Fruit fly (Drosophila melanogaster) whole organism, embryonic: ENCODE measurements around the gene CG9286.
A peak's percentile ranks its signal among the peaks of the same experiment; 100 is the strongest.

ENCODE experiments used
- Antp ChIP-seq: fragments of 200-800 bp; sonication (Bioruptor generic); optimal IDR thresholded peaks from 3 replicates; lab custom pipeline; 2016; ENCODE audit warnings: missing biosample characterization, missing genetic modification characterization
- Bgb ChIP-seq: fragments of 200-800 bp; sonication (Bioruptor generic); IDR thresholded peaks from 2 replicates; pipeline ENCODE4 v1.3.6; 2022; ENCODE audit warnings: missing biosample characterization, missing genetic modification characterization; ENCODE audit not compliant: partially characterized antibody
- CG10267 ChIP-seq: fragments of 200-800 bp; sonication (Bioruptor generic); optimal IDR thresholded peaks from 2 replicates; lab custom pipeline; 2018; ENCODE audit warnings: missing biosample characterization, mild to moderate bottlenecking, missing genetic modification characterization, moderate library complexity
- CG10274 ChIP-seq: fragments of 200-800 bp; sonication (Bioruptor generic); optimal IDR thresholded peaks from 3 replicates; lab custom pipeline; 2017; ENCODE audit warnings: missing biosample characterization, mild to moderate bottlenecking, missing genetic modification characterization
- CG10979 ChIP-seq: fragments of 200-800 bp; sonication (Bioruptor generic); optimal IDR thresholded peaks from 2 replicates; lab custom pipeline; 2018; ENCODE audit warnings: missing biosample characterization, mild to moderate bottlenecking, missing genetic modification characterization, moderate library complexity
- CG11247 ChIP-seq: fragments of 200-800 bp; sonication (Bioruptor generic); IDR thresholded peaks from 2 replicates; pipeline ENCODE4 v1.3.6; 2022; ENCODE audit warnings: missing biosample characterization, missing genetic modification characterization
- CG11560 ChIP-seq: fragments of 200-800 bp; sonication (Bioruptor generic); IDR thresholded peaks from 3 replicates; pipeline ENCODE4 v1.3.6; 2022; ENCODE audit warnings: missing biosample characterization, missing genetic modification characterization
- CG1233 ChIP-seq: fragments of 200-800 bp; sonication (Bioruptor generic); optimal IDR thresholded peaks from 4 replicates; lab custom pipeline; 2018; ENCODE audit warnings: missing biosample characterization, mild to moderate bottlenecking, missing genetic modification characterization
- CG1529 ChIP-seq: fragments of 200-800 bp; sonication (Bioruptor generic); optimal IDR thresholded peaks from 3 replicates; lab custom pipeline; 2018; ENCODE audit warnings: missing biosample characterization, missing genetic modification characterization
- CG15696 ChIP-seq: fragments of 200-800 bp; sonication (Bioruptor generic); optimal IDR thresholded peaks from 2 replicates; lab custom pipeline; 2019; ENCODE audit warnings: missing biosample characterization, mild to moderate bottlenecking, missing genetic modification characterization, moderate library complexity
- CG16863 ChIP-seq: fragments of 200-800 bp; sonication (Bioruptor generic); optimal IDR thresholded peaks from 3 replicates; lab custom pipeline; 2016; ENCODE audit warnings: missing biosample characterization, missing genetic modification characterization
- CG17568 ChIP-seq: fragments of 200-800 bp; sonication (Bioruptor generic); optimal IDR thresholded peaks from 2 replicates; lab custom pipeline; 2018; ENCODE audit warnings: missing biosample characterization, mild to moderate bottlenecking, missing genetic modification characterization, moderate library complexity
- CG18011 ChIP-seq: fragments of 200-800 bp; sonication (Bioruptor generic); optimal IDR thresholded peaks from 2 replicates; lab custom pipeline; 2017; ENCODE audit warnings: missing biosample characterization, missing genetic modification characterization, mild to moderate bottlenecking, moderate library complexity, missing genotype
- CG30431 ChIP-seq: fragments of 200-800 bp; sonication (Bioruptor generic); optimal IDR thresholded peaks from 2 replicates; lab custom pipeline; 2017; ENCODE audit warnings: missing biosample characterization, missing genetic modification characterization
- CG32532 ChIP-seq: fragments of 200-800 bp; sonication (Bioruptor generic); IDR thresholded peaks from 2 replicates; pipeline ENCODE4 v1.3.6; 2022; ENCODE audit warnings: missing biosample characterization, missing genetic modification characterization
- CG33213 ChIP-seq: fragments of 200-800 bp; sonication (Bioruptor generic); optimal IDR thresholded peaks from 3 replicates; lab custom pipeline; 2016; ENCODE audit warnings: missing biosample characterization, missing genetic modification characterization
- CG6683 ChIP-seq: fragments of 200-800 bp; sonication (Bioruptor generic); optimal IDR thresholded peaks from 2 replicates; lab custom pipeline; 2017; ENCODE audit warnings: missing biosample characterization, mild to moderate bottlenecking, missing genetic modification characterization, missing genetic modification reagents
- CG6689 ChIP-seq: fragments of 200-800 bp; sonication (Bioruptor generic); IDR thresholded peaks from 2 replicates; pipeline ENCODE4 v1.3.6; 2022; ENCODE audit warnings: missing biosample characterization, missing genetic modification characterization
- CG6854 ChIP-seq: fragments of 200-800 bp; sonication (Bioruptor generic); optimal IDR thresholded peaks from 3 replicates; lab custom pipeline; 2017; ENCODE audit warnings: missing biosample characterization, mild to moderate bottlenecking, missing genetic modification characterization
- CG8281 ChIP-seq: fragments of 200-800 bp; sonication (Bioruptor generic); optimal IDR thresholded peaks from 2 replicates; lab custom pipeline; 2018; ENCODE audit warnings: missing biosample characterization, mild to moderate bottlenecking, missing genetic modification characterization, moderate library complexity
- Gsc ChIP-seq: fragments of 200-800 bp; sonication (Bioruptor generic); IDR thresholded peaks from 2 replicates; pipeline ENCODE4 v1.3.6; 2022; ENCODE audit warnings: missing biosample characterization, missing genetic modification characterization
- Hey ChIP-seq: fragments of 200-800 bp; sonication (Bioruptor generic); optimal IDR thresholded peaks from 3 replicates; lab custom pipeline; 2018; ENCODE audit warnings: missing biosample characterization, mild to moderate bottlenecking, missing genetic modification characterization
- Hmx ChIP-seq: fragments of 200-800 bp; sonication (Bioruptor generic); optimal IDR thresholded peaks from 2 replicates; lab custom pipeline; 2016; ENCODE audit warnings: missing biosample characterization, missing genetic modification characterization
- Hr3 ChIP-seq: fragments of 200-800 bp; sonication (Bioruptor generic); optimal IDR thresholded peaks from 3 replicates; lab custom pipeline; 2016; ENCODE audit warnings: missing biosample characterization, missing genetic modification characterization
- Hsf ChIP-seq: fragments of 200-800 bp; sonication (Bioruptor generic); optimal IDR thresholded peaks from 3 replicates; lab custom pipeline; 2016; ENCODE audit warnings: missing biosample characterization, missing genetic modification characterization
- MESR4 ChIP-seq: fragments of 200-800 bp; sonication (Bioruptor generic); optimal IDR thresholded peaks from 2 replicates; lab custom pipeline; 2018; ENCODE audit warnings: missing biosample characterization, mild to moderate bottlenecking, missing genetic modification characterization, moderate library complexity
- Mrtf ChIP-seq: fragments of 200-800 bp; sonication (Bioruptor generic); IDR thresholded peaks from 3 replicates; pipeline ENCODE4 v1.3.6; 2022; ENCODE audit warnings: missing biosample characterization, missing genetic modification characterization
- NK7.1 ChIP-seq: fragments of 200-800 bp; sonication (Bioruptor generic); optimal IDR thresholded peaks from 3 replicates; lab custom pipeline; 2016; ENCODE audit warnings: missing biosample characterization, missing genetic modification characterization
- Neu2 ChIP-seq: fragments of 200-800 bp; sonication (Bioruptor generic); optimal IDR thresholded peaks from 3 replicates; lab custom pipeline; 2016; ENCODE audit warnings: missing biosample characterization, missing genetic modification characterization, borderline replicate concordance
- Optix ChIP-seq: fragments of 200-800 bp; sonication (Bioruptor generic); IDR thresholded peaks from 3 replicates; pipeline ENCODE4 v1.3.6; 2022; ENCODE audit warnings: missing biosample characterization, missing genetic modification characterization
- Six4 ChIP-seq: fragments of 200-800 bp; sonication (Bioruptor generic); optimal IDR thresholded peaks from 2 replicates; lab custom pipeline; 2016; ENCODE audit warnings: missing biosample characterization, missing genetic modification characterization
- ara ChIP-seq: fragments of 200-800 bp; sonication (Bioruptor generic); IDR thresholded peaks from 2 replicates; pipeline ENCODE4 v1.3.6; 2022; ENCODE audit warnings: missing biosample characterization, missing genetic modification characterization
- ase ChIP-seq: fragments of 200-800 bp; sonication (Bioruptor generic); IDR thresholded peaks from 3 replicates; pipeline ENCODE4 v1.3.6; 2022; ENCODE audit warnings: missing biosample characterization, missing genetic modification characterization
- chinmo ChIP-seq: fragments of 200-800 bp; sonication (Bioruptor generic); IDR thresholded peaks from 4 replicates; pipeline ENCODE4 v1.3.6; 2022; ENCODE audit warnings: missing biosample characterization, missing genetic modification characterization; ENCODE audit not compliant: partially characterized antibody
- corto ChIP-seq: fragments of 200-800 bp; sonication (Bioruptor generic); optimal IDR thresholded peaks from 2 replicates; lab custom pipeline; 2016; ENCODE audit warnings: missing biosample characterization, mild to moderate bottlenecking, missing genetic modification characterization, moderate library complexity
- crol ChIP-seq: fragments of 200-800 bp; sonication (Bioruptor generic); IDR thresholded peaks from 2 replicates; pipeline ENCODE4 v1.3.6; 2022; ENCODE audit warnings: missing biosample characterization, missing genetic modification characterization
- fd64A ChIP-seq: fragments of 200-800 bp; sonication (Bioruptor generic); optimal IDR thresholded peaks from 3 replicates; lab custom pipeline; 2018; ENCODE audit warnings: missing biosample characterization, mild to moderate bottlenecking, missing genetic modification characterization
- ftz-f1 ChIP-seq: fragments of 200-800 bp; sonication (Bioruptor generic); optimal IDR thresholded peaks from 2 replicates; lab custom pipeline; 2016; ENCODE audit warnings: missing biosample characterization, missing genetic modification characterization
- fu2 ChIP-seq: fragments of 200-800 bp; sonication (Bioruptor generic); optimal IDR thresholded peaks from 2 replicates; lab custom pipeline; 2016; ENCODE audit warnings: missing biosample characterization, missing genetic modification characterization
- gt ChIP-seq: fragments of 200-800 bp; sonication (Bioruptor generic); IDR thresholded peaks from 2 replicates; pipeline ENCODE4 v1.3.6; 2022; ENCODE audit warnings: missing biosample characterization, missing genetic modification characterization
- ind ChIP-seq: fragments of 200-800 bp; sonication (Bioruptor generic); optimal IDR thresholded peaks from 3 replicates; lab custom pipeline; 2016; ENCODE audit warnings: missing biosample characterization, missing genetic modification characterization
- lmd ChIP-seq: fragments of 200-800 bp; sonication (Bioruptor generic); IDR thresholded peaks from 2 replicates; pipeline ENCODE4 v1.3.6; 2022; ENCODE audit warnings: missing biosample characterization, missing genetic modification characterization
- pan ChIP-seq, 4 experiments: fragments of >200 bp in 3 of 4; fragments of 200-800 bp in 1 of 4; sonication (Bioruptor generic) in 1 of 4; optimal IDR thresholded peaks in 3 of 4; IDR thresholded peaks in 1 of 4; 2 replicates each; pipeline versions ENCODE4 v1.3.6 to Lab custom; 2017 to 2022; ENCODE audit warnings: missing biosample characterization in 2 of 4, missing genetic modification characterization in 2 of 4, mixed read lengths in 1 of 4
- pfk ChIP-seq: fragments of 200-800 bp; sonication (Bioruptor generic); optimal IDR thresholded peaks from 2 replicates; lab custom pipeline; 2018; ENCODE audit warnings: missing biosample characterization, mild to moderate bottlenecking, missing genetic modification characterization, moderate library complexity
- pnt ChIP-seq: fragments of 200-800 bp; sonication (Bioruptor generic); optimal IDR thresholded peaks from 3 replicates; lab custom pipeline; 2016; ENCODE audit warnings: missing biosample characterization, missing genetic modification characterization
- psq ChIP-seq: fragments of 200-800 bp; sonication (Bioruptor generic); optimal IDR thresholded peaks from 2 replicates; lab custom pipeline; 2017; ENCODE audit warnings: missing biosample characterization, missing genetic modification characterization
- unpg ChIP-seq: fragments of 200-800 bp; sonication (Bioruptor generic); optimal IDR thresholded peaks from 3 replicates; lab custom pipeline; 2018; ENCODE audit warnings: missing biosample characterization, mild to moderate bottlenecking, missing genetic modification characterization, moderate library complexity
- z ChIP-seq: fragments of 200-800 bp; sonication (Bioruptor generic); IDR thresholded peaks from 3 replicates; pipeline ENCODE4 v1.3.6; 2022; ENCODE audit warnings: missing biosample characterization, missing genetic modification characterization
- zen ChIP-seq: fragments of 200-800 bp; sonication (Bioruptor generic); optimal IDR thresholded peaks from 3 replicates; lab custom pipeline; 2018; ENCODE audit warnings: missing biosample characterization, mild to moderate bottlenecking, missing genetic modification characterization, moderate library complexity
- zen2 ChIP-seq: fragments of 200-800 bp; sonication (Bioruptor generic); IDR thresholded peaks from 3 replicates; pipeline ENCODE4 v1.3.6; 2022; ENCODE audit warnings: missing biosample characterization, missing genetic modification characterization; ENCODE audit not compliant: partially characterized antibody

CG9286 gene

dm6 chr3R:13800430-13800848 lies 19.7 kb downstream of the CG9286 start (continued):
- TF ChIP-seq zen2 (GFP tag; lab: Robert Waterston, UW) (no peak), CG8281 (peak; percentile 63), CG16863 (GFP tag; lab: Kevin White, UChicago) (peak; percentile 35), Six4 (GFP tag; lab: Kevin White, UChicago) (peak; percentile 75), CG10274 (GFP tag; lab: Kevin White, UChicago) (peak; percentile 73), Optix (GFP tag; lab: Robert Waterston, UW) (peak; percentile 89), Antp (GFP tag; lab: Kevin White, UChicago) (peak; percentile 49), gt (GFP tag; lab: Robert Waterston, UW) (peak; percentile 77; the same call in 1 of the 2 replicates), Hey (no peak), ind (GFP tag; lab: Kevin White, UChicago) (peak; percentile 79), ara (GFP tag; lab: Robert Waterston, UW) (peak; percentile 89), pan (optimal IDR thresholded peaks at IDR 0.05; lab: Kevin White, UChicago) (no peak), pan (GFP tag; optimal IDR thresholded peaks at IDR 0.05 in 1 of 2, IDR thresholded peaks at IDR 0.05 in 1 of 2) (peak in 1 of 2 experiments; percentile 96), Hr3 (GFP tag; lab: Kevin White, UChicago) (peak; percentile 87), fd64A (GFP tag; lab: Kevin White, UChicago) (peak; percentile 56), fu2 (GFP tag; lab: Kevin White, UChicago) (no peak), Mrtf (GFP tag; lab: Robert Waterston, UW) (peak; percentile 89), CG18011 (GFP tag; lab: Kevin White, UChicago) (peak; percentile 63), pnt (GFP tag; lab: Kevin White, UChicago) (peak; percentile 25), psq (GFP tag; lab: Kevin White, UChicago) (peak; percentile 43), zen (tag; lab: Kevin White, UChicago) (peak; percentile 78), CG6854 (GFP tag; lab: Kevin White, UChicago) (peak; percentile 89), Hsf (peak; percentile 74), MESR4 (no peak), unpg (GFP tag; lab: Kevin White, UChicago) (peak; percentile 89), Bgb (GFP tag; lab: Robert Waterston, UW) (peak; percentile 5; the same call in 1 of the 2 replicates), CG30431 (GFP tag; lab: Kevin White, UChicago) (peak; percentile 64), pfk (GFP tag; lab: Kevin White, UChicago) (peak; percentile 50), corto (no peak), CG1529 (peak; percentile 83), CG11560 (tag; lab: Robert Waterston, UW) (peak; percentile 73; the same call in 2 of the 3 replicates), CG17568 (GFP tag; lab: Kevin White, UChicago) (peak; percentile 81), CG32532 (GFP tag; lab: Robert Waterston, UW) (peak; percentile 95), Hmx (GFP tag; lab: Kevin White, UChicago) (peak; percentile 39), chinmo (GFP tag; lab: Robert Waterston, UW) (no peak), NK7.1 (GFP tag; lab: Kevin White, UChicago) (peak; percentile 6), CG10979 (tag; lab: Kevin White, UChicago) (peak; percentile 90), CG15696 (tag; lab: Kevin White, UChicago) (peak; percentile 88), crol (GFP tag; lab: Robert Waterston, UW) (no peak), z (0 out of 3 replicates have a peak, but pooled peaks have one; percentile 35), lmd (GFP tag; lab: Robert Waterston, UW) (peak; percentile 93), Neu2 (no peak), Gsc (GFP tag; lab: Robert Waterston, UW) (peak; percentile 62), ftz-f1 (GFP tag; lab: Kevin White, UChicago) (no peak), CG6689 (peak; percentile 92), CG1233 (GFP tag; lab: Kevin White, UChicago) (peak; percentile 87), ase (GFP tag; lab: Robert Waterston, UW) (peak; percentile 90), CG33213 (peak; percentile 35), CG6683 (GFP tag; lab: Kevin White, UChicago) (peak; percentile 94), CG10267 (peak; percentile 86), CG11247 (GFP tag; lab: Robert Waterston, UW) (peak; percentile 90)
